Worm (Caenorhabditis elegans): ENCODE measurements around the gene F14H3.12.

The F14H3.12 gene

ce11 chrV:16049177-16049576 is 25.9 kb downstream of the F14H3.12 start, which contains the start of gene best-12:
best-12 (plus strand) TSS chrV:16049477.
- TF ChIP-seq nhr-6 (tag; optimal IDR thresholded peaks at IDR 0.05) (no peak), blmp-1 (tag; optimal IDR thresholded peaks at IDR 0.05; ENCODE audit: insufficient read depth) (no peak), nhr-21 (tag; optimal IDR thresholded peaks at IDR 0.05) (no peak), ztf-11 (tag; optimal IDR thresholded peaks at IDR 0.05) (no peak), ama-1 (optimal IDR thresholded peaks at IDR 0.05) (no peak), fos-1 (tag; optimal IDR thresholded peaks at IDR 0.05) (no peak), sem-4 (tag; optimal IDR thresholded peaks at IDR 0.05) (no peak), sma-9 (GFP tag; optimal IDR thresholded peaks at IDR 0.05) (no peak), sma-9 (tag; optimal IDR thresholded peaks at IDR 0.05) (no peak), mab-5 (tag; optimal IDR thresholded peaks at IDR 0.05) (no peak), unc-55 (GFP tag; optimal IDR thresholded peaks at IDR 0.05) (no peak), Y55F3AM.14 (GFP tag; optimal IDR thresholded peaks at IDR 0.05) (no peak), zag-1 (tag; optimal IDR thresholded peaks at IDR 0.05) (no peak), C34F6.9 (tag; optimal IDR thresholded peaks at IDR 0.05) (no peak), nhr-11 (tag; optimal IDR thresholded peaks at IDR 0.05) (no peak), peb-1 (tag; optimal IDR thresholded peaks at IDR 0.05) (no peak), unc-39 (tag; optimal IDR thresholded peaks at IDR 0.05) (no peak), elt-1 (tag; optimal IDR thresholded peaks at IDR 0.05) (no peak), lin-13 (GFP tag; optimal IDR thresholded peaks at IDR 0.05) (no peak), mdl-1 (tag; optimal IDR thresholded peaks at IDR 0.05) (no peak), elt-3 (tag; optimal IDR thresholded peaks at IDR 0.05) (no peak)

DNA sequence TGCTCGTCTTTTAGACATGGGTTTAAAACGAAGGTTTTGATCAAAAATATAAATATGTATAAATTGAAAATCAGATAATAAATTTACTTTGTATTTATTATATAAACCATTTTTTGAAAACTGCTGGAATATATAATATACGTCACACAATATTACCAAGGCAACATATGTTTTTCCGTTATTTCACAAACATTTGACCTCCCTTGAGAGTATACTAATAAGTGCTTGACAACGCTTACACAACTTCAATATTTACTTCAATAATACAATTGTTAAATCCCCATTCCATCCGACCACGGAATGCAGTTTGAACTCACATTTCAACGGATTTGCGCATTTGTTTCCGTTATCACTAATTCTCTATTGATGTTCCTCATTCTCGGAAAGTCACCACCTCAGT is 27.6 kb downstream of the F14H3.12 start, which contains the start of gene str-198:
str-198 (plus strand) TSS at position 301 of the 400 bp plus-strand sequence.
- TF ChIP-seq nhr-77 (tag; optimal IDR thresholded peaks at IDR 0.05) (no peak), lin-13 (GFP tag; optimal IDR thresholded peaks at IDR 0.05) (no peak), ztf-11 (tag; optimal IDR thresholded peaks at IDR 0.05) (no peak), alr-1 (tag; optimal IDR thresholded peaks at IDR 0.05) (no peak), lsy-2 (tag; optimal IDR thresholded peaks at IDR 0.05) (no peak), unc-62 (GFP tag; optimal IDR thresholded peaks at IDR 0.05) (no peak), zag-1 (tag; optimal IDR thresholded peaks at IDR 0.05) (no peak), unc-39 (tag; optimal IDR thresholded peaks at IDR 0.05) (no peak), lin-39 (tag; optimal IDR thresholded peaks at IDR 0.05) (no peak), mdl-1 (tag; optimal IDR thresholded peaks at IDR 0.05) (no peak), nhr-25 (tag; optimal IDR thresholded peaks at IDR 0.05) (no peak), crh-2 (tag; optimal IDR thresholded peaks at IDR 0.05) (no peak), elt-1 (tag; optimal IDR thresholded peaks at IDR 0.05) (no peak), sem-4 (tag; optimal IDR thresholded peaks at IDR 0.05) (no peak), aly-2 (tag; optimal IDR thresholded peaks at IDR 0.05) (no peak), ceh-82 (tag; optimal IDR thresholded peaks at IDR 0.05) (no peak), nhr-129 (tag; optimal IDR thresholded peaks at IDR 0.05) (no peak), ztf-1 (GFP tag; conservative IDR thresholded peaks at IDR 0.05) (no peak), sma-3 (GFP tag; optimal IDR thresholded peaks at IDR 0.05) (no peak)

ce11 chrV:16047052-16047451 is 28.1 kb downstream of the F14H3.12 start:
- TF ChIP-seq fos-1 (tag; optimal IDR thresholded peaks at IDR 0.05) (no peak), sma-3 (GFP tag; optimal IDR thresholded peaks at IDR 0.05) (no peak), unc-39 (tag; optimal IDR thresholded peaks at IDR 0.05) (no peak), mab-5 (tag; optimal IDR thresholded peaks at IDR 0.05) (no peak), lin-39 (tag; optimal IDR thresholded peaks at IDR 0.05) (no peak), mbf-1 (tag; optimal IDR thresholded peaks at IDR 0.05) (no peak), Y55F3AM.14 (GFP tag; optimal IDR thresholded peaks at IDR 0.05) (no peak), dmd-4 (tag; optimal IDR thresholded peaks at IDR 0.05) (no peak), ztf-4 (tag; optimal IDR thresholded peaks at IDR 0.05) (no peak), ceh-82 (tag; optimal IDR thresholded peaks at IDR 0.05) (no peak), blmp-1 (tag; optimal IDR thresholded peaks at IDR 0.05; ENCODE audit: insufficient read depth) (no peak), nhr-129 (tag; optimal IDR thresholded peaks at IDR 0.05) (no peak), C34F6.9 (tag; optimal IDR thresholded peaks at IDR 0.05) (no peak), sma-9 (GFP tag; optimal IDR thresholded peaks at IDR 0.05) (no peak), sma-9 (tag; optimal IDR thresholded peaks at IDR 0.05) (no peak), unc-55 (GFP tag; optimal IDR thresholded peaks at IDR 0.05) (no peak), aly-2 (tag; optimal IDR thresholded peaks at IDR 0.05) (no peak), zag-1 (tag; optimal IDR thresholded peaks at IDR 0.05) (no peak), lin-13 (GFP tag; optimal IDR thresholded peaks at IDR 0.05) (no peak), nhr-77 (tag; optimal IDR thresholded peaks at IDR 0.05) (no peak), ztf-1 (GFP tag; conservative IDR thresholded peaks at IDR 0.05) (no peak)

ce11 chrV:16046573-16046972 is 28.6 kb downstream of the F14H3.12 start, which contains the start of gene ZK285.2:
ZK285.2 (plus strand) TSS chrV:16046873.
- no peak for TF ChIP-seq lin-13 (GFP tag; optimal IDR thresholded peaks at IDR 0.05)
- no peak for TF ChIP-seq F13H6.1 (tag; optimal IDR thresholded peaks at IDR 0.05)

Data from whole organism, L2 larva.